Fruit fly (Drosophila melanogaster) whole organism, embryonic: ENCODE data around the gene CG13084.

Experiments used
- Abd-B ChIP-seq: fragments of 200-800 bp; sonication (Bioruptor generic); optimal IDR thresholded peaks from 2 replicates; lab custom pipeline; 2018; ENCODE audit warnings: missing biosample characterization, mild to moderate bottlenecking, missing genetic modification characterization, moderate library complexity
- Ada2b ChIP-seq: fragments of 200-800 bp; sonication (Bioruptor generic); IDR thresholded peaks from 2 replicates; pipeline ENCODE4 v1.3.6; 2022; ENCODE audit warnings: missing biosample characterization, missing genetic modification characterization
- CG13123 ChIP-seq: fragments of 200-800 bp; sonication (Bioruptor generic); optimal IDR thresholded peaks from 2 replicates; lab custom pipeline; 2016; ENCODE audit warnings: missing biosample characterization, missing genetic modification characterization
- CG14050 ChIP-seq: fragments of 200-800 bp; sonication (Bioruptor generic); IDR thresholded peaks from 3 replicates; pipeline ENCODE4 v1.3.6; 2022; ENCODE audit warnings: missing biosample characterization, missing genetic modification characterization
- CG15479 ChIP-seq: fragments of 200-800 bp; sonication (Bioruptor generic); optimal IDR thresholded peaks from 3 replicates; lab custom pipeline; 2019; ENCODE audit warnings: missing biosample characterization, mild to moderate bottlenecking, missing genetic modification characterization, moderate library complexity
- CG9609 ChIP-seq: fragments of 200-800 bp; sonication (Bioruptor generic); optimal IDR thresholded peaks from 3 replicates; lab custom pipeline; 2016; ENCODE audit warnings: missing biosample characterization, missing genetic modification characterization
- Hmr ChIP-seq: fragments of 200-800 bp; sonication (Bioruptor generic); optimal IDR thresholded peaks from 3 replicates; lab custom pipeline; 2017; ENCODE audit warnings: mild to moderate bottlenecking, missing biosample characterization, missing genetic modification reagents, missing genetic modification characterization
- Hsf ChIP-seq: fragments of 200-800 bp; sonication (Bioruptor generic); optimal IDR thresholded peaks from 3 replicates; lab custom pipeline; 2016; ENCODE audit warnings: missing biosample characterization, missing genetic modification characterization
- her ChIP-seq: fragments of 200-800 bp; sonication (Bioruptor generic); optimal IDR thresholded peaks from 2 replicates; lab custom pipeline; 2016; ENCODE audit warnings: missing biosample characterization, missing genetic modification characterization
- sens-2 ChIP-seq: fragments of 200-800 bp; sonication (Bioruptor generic); IDR thresholded peaks from 2 replicates; pipeline ENCODE4 v1.3.6; 2022; ENCODE audit warnings: missing biosample characterization, missing genetic modification characterization
- vfl ChIP-seq: fragments of 200-800 bp; sonication (Bioruptor generic); optimal IDR thresholded peaks from 2 replicates; lab custom pipeline; 2016; ENCODE audit warnings: missing biosample characterization, missing genetic modification characterization

dm6 chr2L:19526316-19526715 is 41.6 kb downstream of the CG13084 start, which contains the start of the genes Dpm1 and CG10137:
- TF ChIP-seq Ada2b (GFP tag; lab: Robert Waterston, UW) (no peak), vfl (GFP tag; lab: Kevin White, UChicago) (no peak), CG9609 (no peak), CG15479 (no peak), CG14050 (GFP tag; lab: Robert Waterston, UW) (no peak), Abd-B (GFP tag; lab: Kevin White, UChicago) (no peak), her (GFP tag; lab: Kevin White, UChicago) (no peak), sens-2 (no peak), CG13123 (no peak), Hmr (GFP tag; lab: Kevin White, UChicago) (peak; percentile 42), Hsf (no peak)
